Worm (Caenorhabditis elegans): ENCODE results near the gene EGAP5.1.

ce11 chrX:5131760-5132159 is 31.1 kb upstream of the EGAP5.1 start:
- no peak for TF ChIP-seq M03D4.4 (tag; optimal IDR thresholded peaks at IDR 0.05)
- no peak for TF ChIP-seq zip-8 (tag; optimal IDR thresholded peaks at IDR 0.05)
- TF ChIP-seq unc-39 (tag; optimal IDR thresholded peaks at IDR 0.05) = no peak
- TF ChIP-seq lin-32 (GFP tag; optimal IDR thresholded peaks at IDR 0.05) = no peak
- TF ChIP-seq mls-2 (tag; optimal IDR thresholded peaks at IDR 0.05) = no peak
- TF ChIP-seq pha-4 (tag; optimal IDR thresholded peaks at IDR 0.05) = no peak
- no peak for TF ChIP-seq nhr-12 (tag; optimal IDR thresholded peaks at IDR 0.05)
- TF ChIP-seq lsy-2 (tag; optimal IDR thresholded peaks at IDR 0.05) = no peak
- no peak for TF ChIP-seq ztf-11 (tag; optimal IDR thresholded peaks at IDR 0.05)

Data from whole organism, mixed stage, embryonic.